Worm (Caenorhabditis elegans) whole organism, L1 larva: ENCODE measurements around the gene sdz-16.

Experiments used
- Y116A8C.19 ChIP-seq: sonication (generic microtip); optimal IDR thresholded peaks from 2 replicates; lab custom pipeline; 2016; ENCODE audit warnings: missing compliant biosample characterization, missing genetic modification characterization, borderline replicate concordance
- nhr-237 ChIP-seq: fragments of 150-350 bp; optimal IDR thresholded peaks from 2 replicates; lab custom pipeline; 2014; ENCODE audit warnings: missing biosample characterization, missing genetic modification characterization
- unc-130 ChIP-seq: fragments of 150-350 bp; optimal IDR thresholded peaks from 2 replicates; lab custom pipeline; 2017; ENCODE audit warnings: missing biosample characterization, missing genetic modification characterization, inconsistent platforms
- ztf-11 ChIP-seq, 2 experiments: sonication (generic microtip); optimal IDR thresholded peaks; 2 replicates each; lab custom pipeline; 2016 to 2017; ENCODE audit warnings: missing genetic modification characterization in 2 of 2, missing biosample characterization in 1 of 2, missing compliant biosample characterization in 1 of 2

ce11 chrV:17301375-17301774 is 26.4 kb downstream of the sdz-16 start, which contains the start of gene K10G4.5:
- TF ChIP-seq unc-130 (no peak), nhr-237 (tag; lab: Kevin White, UChicago) (no peak), ztf-11 (tag; optimal IDR thresholded peaks at IDR 0.05; lab: Kevin White, UChicago) (no peak), Y116A8C.19 (tag; lab: Kevin White, UChicago) (no peak)
